Worm (Caenorhabditis elegans): ENCODE data around the gene R04F11.5.

DNA sequence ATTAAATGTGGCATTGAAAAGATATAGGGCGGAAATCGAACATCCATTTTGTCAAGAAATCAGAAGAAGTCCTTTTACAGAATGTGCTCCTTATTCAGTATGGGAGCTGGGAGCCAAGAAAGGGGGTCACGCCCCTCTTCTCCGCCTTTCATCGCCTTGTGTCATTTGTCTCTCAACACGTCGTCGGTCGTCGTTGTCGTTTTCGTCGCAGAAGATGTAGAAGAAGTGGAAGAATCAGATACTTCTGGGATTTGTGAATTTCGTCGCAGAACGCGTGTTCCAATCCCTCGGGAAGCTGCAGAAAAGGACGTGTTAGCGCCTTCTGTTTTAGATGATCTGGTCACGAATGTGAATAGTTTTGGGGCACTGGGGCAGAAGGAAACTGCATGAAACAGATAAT lies 40.9 kb downstream of the R04F11.5 start, which contains the start of gene bnc-1:
- TF ChIP-seq lsy-2 (tag; optimal IDR thresholded peaks at IDR 0.05) (no peak), ceh-82 (tag; optimal IDR thresholded peaks at IDR 0.05) (no peak), nhr-11 (tag; optimal IDR thresholded peaks at IDR 0.05) (no peak), mbf-1 (tag; optimal IDR thresholded peaks at IDR 0.05) (no peak), ztf-11 (tag; optimal IDR thresholded peaks at IDR 0.05) (no peak), egl-27 (tag; optimal IDR thresholded peaks at IDR 0.05) (no peak)

Data from whole organism, L2 larva.